Worm (Caenorhabditis elegans) whole organism, L4/young adult: ENCODE results near the gene ZK666.4.

ENCODE experiments used
- W03F9.2 ChIP-seq: fragments of 150-350 bp; optimal IDR thresholded peaks from 2 replicates; lab custom pipeline; 2014; ENCODE audit warnings: missing biosample characterization, missing genetic modification characterization
- him-1 ChIP-seq: sonication (generic microtip); optimal IDR thresholded peaks from 2 replicates; lab custom pipeline; 2016; ENCODE audit warnings: missing genotype, missing genetic modification reagents, missing genetic modification characterization, missing compliant biosample characterization

DNA sequence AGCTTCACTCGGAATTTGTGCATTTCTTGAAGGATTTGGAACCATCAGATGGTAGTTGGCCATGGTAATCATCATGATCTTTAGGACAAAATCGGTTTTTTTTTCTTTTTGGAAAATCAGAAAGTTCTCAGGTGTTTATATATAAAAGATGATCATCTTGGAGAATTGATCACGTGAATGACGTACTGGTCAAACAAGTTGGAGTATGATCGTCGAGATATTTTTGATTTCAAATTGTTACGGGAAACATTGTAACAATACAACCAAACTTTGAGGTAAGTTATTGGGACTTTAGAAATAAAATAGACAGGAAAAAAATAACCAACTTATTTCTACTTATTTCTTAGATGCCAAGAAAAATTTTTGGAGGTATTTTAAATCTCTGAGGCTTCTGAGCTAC is 42.0 kb downstream of the ZK666.4 start, which contains the start of gene F59B10.4:
- TF ChIP-seq him-1 (tag; lab: Kevin White, UChicago) = no peak
- TF ChIP-seq W03F9.2 (tag; lab: Kevin White, UChicago) = no peak
